Fruit fly (Drosophila melanogaster) Kc167 (cell line): Measurements from ENCODE around the gene Strump.

Experiments
- Myc ChIP-seq: fragments of >200 bp; optimal IDR thresholded peaks from 2 replicates; lab custom pipeline; 2017; ENCODE audit warnings: missing external identifiers
- Sin3A ChIP-seq: fragments of >200 bp; optimal IDR thresholded peaks from 2 replicates; lab custom pipeline; 2018; ENCODE audit warnings: missing external identifiers
- h ChIP-seq: fragments of >200 bp; optimal IDR thresholded peaks from 3 replicates; lab custom pipeline; 2018; ENCODE audit warnings: missing external identifiers
- insv ChIP-seq: fragments of >200 bp; optimal IDR thresholded peaks from 3 replicates; lab custom pipeline; 2018; ENCODE audit warnings: missing external identifiers
- psq ChIP-seq: fragments of >200 bp; optimal IDR thresholded peaks from 2 replicates; lab custom pipeline; 2017; ENCODE audit warnings: missing external identifiers

DNA sequence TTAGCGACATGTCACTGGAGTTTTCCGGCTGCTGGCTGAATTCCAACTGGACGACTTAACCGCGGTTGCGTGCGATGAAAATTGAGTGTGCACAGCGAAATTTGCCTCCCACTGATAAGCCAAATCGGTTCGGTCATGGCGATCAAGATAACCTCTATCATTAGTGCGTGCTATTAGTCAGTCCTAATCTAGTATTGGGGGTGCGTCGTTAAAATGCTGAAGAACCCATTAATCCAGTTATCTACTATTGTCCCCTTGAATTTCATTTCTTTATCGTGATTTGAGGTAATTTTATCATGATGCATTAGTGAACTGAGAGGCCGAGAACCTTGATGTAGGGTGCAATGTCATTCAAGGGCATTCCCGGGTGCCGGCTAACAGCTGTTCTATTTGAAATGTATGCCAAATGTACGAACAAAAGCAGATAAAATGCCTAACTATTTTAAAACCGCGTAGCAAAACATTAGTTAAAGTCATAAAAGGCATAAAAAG lies 6.7 kb downstream of the Strump start, which contains the start of gene Pgm1:
- TF ChIP-seq h (lab: Kevin White, UChicago) (no peak), psq (lab: Kevin White, UChicago) (no peak), Sin3A (lab: Kevin White, UChicago) (no peak), insv (lab: Kevin White, UChicago) (no peak), Myc (no peak)
